Worm (Caenorhabditis elegans): ENCODE data around the gene acl-8.

- TF ChIP-seq lin-1 (GFP tag; IDR thresholded peaks at IDR 0.05) = 0 out of 2 replicates have a peak, but pooled peaks have one; percentile 11
- peak; percentile 68 for TF ChIP-seq ceh-20 (GFP tag; IDR thresholded peaks at IDR 0.05)
- no peak for TF ChIP-seq aly-2 (tag; optimal IDR thresholded peaks at IDR 0.05)
- peak; percentile 72 for TF ChIP-seq hlh-11 (tag; optimal IDR thresholded peaks at IDR 0.05)
- TF ChIP-seq ztf-7 (tag; optimal IDR thresholded peaks at IDR 0.05) = no peak
- TF ChIP-seq lin-13 (GFP tag; optimal IDR thresholded peaks at IDR 0.05) = no peak
- no peak for TF ChIP-seq zag-1 (tag; optimal IDR thresholded peaks at IDR 0.05)
- no peak for TF ChIP-seq nhr-25 (tag; optimal IDR thresholded peaks at IDR 0.05; ENCODE audit: borderline replicate concordance, insufficient read depth)
Measured at ce11 chrV:6411161-6411560, 39.5 kb upstream of the acl-8 start.
